Worm (Caenorhabditis elegans): ENCODE results near the gene cif-1.

The cif-1 gene

ce11 chrIV:4674322-4674721 is 36.2 kb downstream of the cif-1 start:
- TF ChIP-seq hlh-1 (tag; optimal IDR thresholded peaks at IDR 0.05) = no peak
- no peak for TF ChIP-seq ces-1 (GFP tag; optimal IDR thresholded peaks at IDR 0.05)
- peak; percentile 83 for TF ChIP-seq pha-4 (tag; optimal IDR thresholded peaks at IDR 0.05)

ce11 chrIV:4673332-4673731 is 37.2 kb downstream of the cif-1 start:
- TF ChIP-seq unc-62 (GFP tag; optimal IDR thresholded peaks at IDR 0.05) (no peak), zip-8 (tag; optimal IDR thresholded peaks at IDR 0.05) (peak; percentile 100), lin-32 (GFP tag; optimal IDR thresholded peaks at IDR 0.05) (no peak), tbx-8 (GFP tag; optimal IDR thresholded peaks at IDR 0.05) (no peak)

ce11 chrIV:4669242-4669641 is 41.3 kb downstream of the cif-1 start, which contains the start of gene F29B9.12:
F29B9.12 (plus strand) TSS chrIV:4669542.
- TF ChIP-seq zip-8 (tag; optimal IDR thresholded peaks at IDR 0.05) (no peak), ces-1 (GFP tag; optimal IDR thresholded peaks at IDR 0.05) (peak; percentile 46)

- no peak for TF ChIP-seq mab-5 (tag; optimal IDR thresholded peaks at IDR 0.05)
- TF ChIP-seq snpc-4 (tag; optimal IDR thresholded peaks at IDR 0.05) = no peak
- no peak for TF ChIP-seq lin-32 (GFP tag; optimal IDR thresholded peaks at IDR 0.05)
Measured at ce11 chrIV:4667835-4668234, 42.7 kb downstream of the cif-1 start.

- no peak for TF ChIP-seq ceh-39 (tag; optimal IDR thresholded peaks at IDR 0.05)
- TF ChIP-seq drap-1 (GFP tag; optimal IDR thresholded peaks at IDR 0.05) = no peak
- TF ChIP-seq nhr-12 (tag; optimal IDR thresholded peaks at IDR 0.05) = no peak
- peak; percentile 36 for TF ChIP-seq unc-120 (tag; optimal IDR thresholded peaks at IDR 0.05; ENCODE audit: poor library complexity, severe bottlenecking)
Measured at ce11 chrIV:4667383-4667782, 43.2 kb downstream of the cif-1 start.

- TF ChIP-seq tbx-8 (GFP tag; optimal IDR thresholded peaks at IDR 0.05) = no peak
- TF ChIP-seq unc-62 (GFP tag; optimal IDR thresholded peaks at IDR 0.05) = no peak
Measured at ce11 chrIV:4665079-4665478, 45.5 kb downstream of the cif-1 start, which contains the start of gene F29B9.1. F29B9.1 (plus strand) TSS chrIV:4665379.

ce11 chrIV:4660151-4661041 is 50.2 kb downstream of the cif-1 start, which contains the start of the genes F29B9.11 and jmjd-1.2:
F29B9.11 (minus strand) TSS chrIV:4660201.
jmjd-1.2 (plus strand) TSS chrIV:4660991.
- TF ChIP-seq cnd-1 (tag; optimal IDR thresholded peaks at IDR 0.05) = peak; percentile 75
- peak; percentile 30 for TF ChIP-seq unc-120 (tag; optimal IDR thresholded peaks at IDR 0.05; ENCODE audit: poor library complexity, severe bottlenecking)
- peak; percentile 77 for TF ChIP-seq mep-1 (tag; optimal IDR thresholded peaks at IDR 0.05)
- TF ChIP-seq mab-5 (tag; optimal IDR thresholded peaks at IDR 0.05) = no peak
- TF ChIP-seq bed-3 (GFP tag; optimal IDR thresholded peaks at IDR 0.05) = peak; percentile 47
- TF ChIP-seq ceh-39 (tag; optimal IDR thresholded peaks at IDR 0.05) = peak; percentile 34
- TF ChIP-seq unc-39 (tag; optimal IDR thresholded peaks at IDR 0.05) = no peak
- TF ChIP-seq blmp-1 (tag; optimal IDR thresholded peaks at IDR 0.05) = no peak
- TF ChIP-seq unc-62 (GFP tag; optimal IDR thresholded peaks at IDR 0.05) = no peak
- TF ChIP-seq lin-13 (tag; optimal IDR thresholded peaks at IDR 0.05) = peak; percentile 75
- TF ChIP-seq nhr-237 (tag; optimal IDR thresholded peaks at IDR 0.05) = peak; percentile 89
- TF ChIP-seq M03D4.4 (tag; optimal IDR thresholded peaks at IDR 0.05) = no peak
- peak; percentile 70 for TF ChIP-seq ces-1 (GFP tag; optimal IDR thresholded peaks at IDR 0.05)
- peak; percentile 60 for TF ChIP-seq ceh-83 (GFP tag; optimal IDR thresholded peaks at IDR 0.05)
- no peak for TF ChIP-seq flh-1 (GFP tag; optimal IDR thresholded peaks at IDR 0.05)
- TF ChIP-seq sem-2 (GFP tag; optimal IDR thresholded peaks at IDR 0.05) = peak; percentile 48
- TF ChIP-seq ztf-11 (tag; optimal IDR thresholded peaks at IDR 0.05) = no peak
- TF ChIP-seq ham-2 (GFP tag; optimal IDR thresholded peaks at IDR 0.05) = peak; percentile 61
- peak; percentile 77 for TF ChIP-seq mls-2 (tag; optimal IDR thresholded peaks at IDR 0.05)
- TF ChIP-seq nhr-76 (tag; optimal IDR thresholded peaks at IDR 0.05) = no peak
- TF ChIP-seq nhr-12 (tag; optimal IDR thresholded peaks at IDR 0.05) = no peak
- TF ChIP-seq elt-3 (tag; optimal IDR thresholded peaks at IDR 0.05) = no peak
- TF ChIP-seq nhr-2 (tag; optimal IDR thresholded peaks at IDR 0.05) = no peak
- peak; percentile 77 for TF ChIP-seq drap-1 (GFP tag; optimal IDR thresholded peaks at IDR 0.05)
- peak; percentile 28 for TF ChIP-seq pha-4 (tag; optimal IDR thresholded peaks at IDR 0.05)
- peak; percentile 55 for TF ChIP-seq lin-32 (GFP tag; optimal IDR thresholded peaks at IDR 0.05)
- TF ChIP-seq hlh-1 (tag; optimal IDR thresholded peaks at IDR 0.05) = peak; percentile 22
- peak; percentile 80 for TF ChIP-seq sptf-1 (tag; optimal IDR thresholded peaks at IDR 0.05)
- no peak for TF ChIP-seq nhr-28 (tag; optimal IDR thresholded peaks at IDR 0.05)
- peak; percentile 57 for TF ChIP-seq tbx-8 (GFP tag; optimal IDR thresholded peaks at IDR 0.05)
- no peak for TF ChIP-seq zip-8 (tag; optimal IDR thresholded peaks at IDR 0.05)
- TF ChIP-seq ceh-43 (GFP tag; optimal IDR thresholded peaks at IDR 0.05) = peak; percentile 5
- TF ChIP-seq elt-1 (tag; optimal IDR thresholded peaks at IDR 0.05; ENCODE audit: borderline replicate concordance, insufficient read depth) = no peak
- TF ChIP-seq snpc-4 (tag; optimal IDR thresholded peaks at IDR 0.05) = no peak

Data from whole organism, mixed stage, embryonic.